Worm (Caenorhabditis elegans): ENCODE data around the gene srh-82.
A peak's percentile ranks its signal among the peaks of the same experiment; 100 is the strongest.

The srh-82 gene

ce11 chrV:176870-177467 lies 32.1 kb downstream of the srh-82 start, which contains the start of gene cul-3 (continued):
- TF ChIP-seq ceh-40 (GFP tag; IDR thresholded peaks at IDR 0.05): no peak
- TF ChIP-seq lin-35 (GFP tag; optimal IDR thresholded peaks at IDR 0.05): peak in 1 of 3 experiments; percentile 24
- peak; percentile 5 for TF ChIP-seq efl-1 (GFP tag; optimal IDR thresholded peaks at IDR 0.05)
- peak; percentile 39 for TF ChIP-seq lsl-1 (GFP tag; optimal IDR thresholded peaks at IDR 0.05)
- TF ChIP-seq aptf-2 (GFP tag; conservative IDR thresholded peaks at IDR 0.05): no peak
- no peak for TF ChIP-seq sea-2 (GFP tag; IDR thresholded peaks at IDR 0.05)
- TF ChIP-seq nfya-1 (tag; optimal IDR thresholded peaks at IDR 0.05; ENCODE audit: borderline replicate concordance, insufficient read depth): no peak
- TF ChIP-seq ztf-3 (GFP tag; optimal IDR thresholded peaks at IDR 0.05): no peak
- no peak for TF ChIP-seq F22D6.2 (tag; optimal IDR thresholded peaks at IDR 0.05)
- TF ChIP-seq F33H1.4 (GFP tag; IDR thresholded peaks at IDR 0.05): peak; percentile 29; the same call in 1 of the 2 replicates
- TF ChIP-seq Y53G8AR.9 (GFP tag; conservative IDR thresholded peaks at IDR 0.05): no peak
- no peak for TF ChIP-seq atf-7 (tag; optimal IDR thresholded peaks at IDR 0.05)

DNA sequence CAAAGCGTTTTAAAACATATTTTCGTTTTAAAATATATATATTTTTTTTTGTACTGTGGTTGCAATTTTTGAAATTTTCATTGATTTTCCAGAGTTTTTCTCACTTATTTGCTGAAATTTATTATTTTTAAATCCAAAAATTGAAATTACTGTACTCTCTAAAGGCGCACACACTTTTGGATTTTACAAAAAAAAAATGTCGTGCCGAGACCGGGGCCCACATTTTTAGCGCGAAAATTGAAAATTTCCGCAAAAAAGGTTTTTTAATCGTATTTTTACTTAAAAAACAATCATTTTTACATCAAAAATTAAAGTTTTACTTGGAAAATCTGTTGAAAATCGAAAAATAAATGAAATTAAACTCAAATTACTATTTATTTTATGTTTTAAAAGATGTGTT lies 40.2 kb downstream of the srh-82 start:
- TF ChIP-seq ceh-91 (GFP tag; IDR thresholded peaks at IDR 0.05) (peak; percentile 55; the same call in 1 of the 2 replicates), snpc-1.1 (tag; optimal IDR thresholded peaks at IDR 0.05; ENCODE audit: insufficient read depth) (no peak), madf-6 (GFP tag; IDR thresholded peaks at IDR 0.05) (peak; percentile 60), ccch-3 (GFP tag; optimal IDR thresholded peaks at IDR 0.05) (no peak), ztf-26 (tag; optimal IDR thresholded peaks at IDR 0.05) (no peak), D2030.7 (GFP tag; IDR thresholded peaks at IDR 0.05) (peak; percentile 34; the same call in 1 of the 2 replicates), bed-2 (GFP tag; IDR thresholded peaks at IDR 0.05) (no peak), F33H1.4 (GFP tag; IDR thresholded peaks at IDR 0.05) (peak; percentile 73), lsl-1 (GFP tag; optimal IDR thresholded peaks at IDR 0.05) (peak; percentile 65), madf-8 (GFP tag; conservative IDR thresholded peaks at IDR 0.05) (0 out of 2 replicates have a peak, but pooled peaks have one; percentile 31), aptf-3 (GFP tag; IDR thresholded peaks at IDR 0.05) (no peak), efl-1 (GFP tag; optimal IDR thresholded peaks at IDR 0.05) (peak; percentile 21)

ce11 chrV:185694-186217 lies 40.9 kb downstream of the srh-82 start, which contains the start of gene arid-1:
Gene arid-1, plus strand, starts transcription at chrV:186167.
- TF ChIP-seq attf-3 (GFP tag; conservative IDR thresholded peaks at IDR 0.05) (0 out of 2 replicates have a peak, but pooled peaks have one; percentile 38), Y56A3A.18 (GFP tag; IDR thresholded peaks at IDR 0.05) (no peak), sea-2 (GFP tag; IDR thresholded peaks at IDR 0.05) (no peak), D2030.7 (GFP tag; IDR thresholded peaks at IDR 0.05) (peak; percentile 84), nfyb-1 (GFP tag; IDR thresholded peaks at IDR 0.05) (0 out of 2 replicates have a peak, but pooled peaks have one; percentile 41), ceh-58 (GFP tag; IDR thresholded peaks at IDR 0.05) (no peak), madf-8 (GFP tag; conservative IDR thresholded peaks at IDR 0.05) (peak; percentile 62), snpc-4 (GFP tag; optimal IDR thresholded peaks at IDR 0.05) (no peak), snpc-4 (tag; optimal IDR thresholded peaks at IDR 0.05) (peak in 3 of 4 experiments; percentile 8 to 27 (median 17)), mes-4 (tag; optimal IDR thresholded peaks at IDR 0.05) (no peak), egl-18 (GFP tag; IDR thresholded peaks at IDR 0.05) (no peak), sdz-38 (tag; optimal IDR thresholded peaks at IDR 0.05) (no peak), mxl-1 (tag; optimal IDR thresholded peaks at IDR 0.05) (no peak), egrh-3 (GFP tag; IDR thresholded peaks at IDR 0.05) (no peak; the same call in 1 of the 2 replicates), mcd-1 (GFP tag; IDR thresholded peaks at IDR 0.05) (peak; percentile 60), nhr-179 (tag; optimal IDR thresholded peaks at IDR 0.05) (no peak), ceh-91 (GFP tag; IDR thresholded peaks at IDR 0.05) (peak; percentile 58; the same call in 1 of the 2 replicates), B0261.1 (tag; optimal IDR thresholded peaks at IDR 0.05) (no peak), C06A6.2 (GFP tag; conservative IDR thresholded peaks at IDR 0.05) (no peak), hmg-20 (GFP tag; IDR thresholded peaks at IDR 0.05) (no peak), T07F8.4 (tag; optimal IDR thresholded peaks at IDR 0.05) (no peak), attf-6 (GFP tag; IDR thresholded peaks at IDR 0.05) (no peak), ztf-18 (tag; optimal IDR thresholded peaks at IDR 0.05) (peak; percentile 62), lin-35 (GFP tag; optimal IDR thresholded peaks at IDR 0.05) (peak in 1 of 3 experiments; percentile 39), hlh-26 (GFP tag; conservative IDR thresholded peaks at IDR 0.05) (no peak), madf-6 (GFP tag; IDR thresholded peaks at IDR 0.05) (peak; percentile 83), him-1 (tag; optimal IDR thresholded peaks at IDR 0.05) (peak; percentile 37), rcor-1 (GFP tag; IDR thresholded peaks at IDR 0.05) (0 out of 2 replicates have a peak, but pooled peaks have one; percentile 39), F10E7.11 (tag; optimal IDR thresholded peaks at IDR 0.05) (no peak)

All from whole organism, young adult.